Worm (Caenorhabditis elegans) whole organism, L4/young adult: ENCODE data around the gene twk-39.
A peak's percentile ranks its signal among the peaks of the same experiment; 100 is the strongest.
"Not testable (repeated sequence)": the region's sequence is repeated elsewhere in the genome, so short reads cannot be mapped to it uniquely, and the experiment has no call there.

Source experiments
- W03F9.2 ChIP-seq: fragments of 150-350 bp; optimal IDR thresholded peaks from 2 replicates; lab custom pipeline; 2014; ENCODE audit warnings: missing biosample characterization, missing genetic modification characterization
- dao-5 ChIP-seq: sonication (generic microtip); optimal IDR thresholded peaks from 2 replicates; lab custom pipeline; 2016; ENCODE audit warnings: missing genotype, missing genetic modification characterization, moderate library complexity, missing compliant biosample characterization
- him-1 ChIP-seq: sonication (generic microtip); optimal IDR thresholded peaks from 2 replicates; lab custom pipeline; 2016; ENCODE audit warnings: missing genotype, missing genetic modification reagents, missing genetic modification characterization, missing compliant biosample characterization

Gene twk-39

DNA sequence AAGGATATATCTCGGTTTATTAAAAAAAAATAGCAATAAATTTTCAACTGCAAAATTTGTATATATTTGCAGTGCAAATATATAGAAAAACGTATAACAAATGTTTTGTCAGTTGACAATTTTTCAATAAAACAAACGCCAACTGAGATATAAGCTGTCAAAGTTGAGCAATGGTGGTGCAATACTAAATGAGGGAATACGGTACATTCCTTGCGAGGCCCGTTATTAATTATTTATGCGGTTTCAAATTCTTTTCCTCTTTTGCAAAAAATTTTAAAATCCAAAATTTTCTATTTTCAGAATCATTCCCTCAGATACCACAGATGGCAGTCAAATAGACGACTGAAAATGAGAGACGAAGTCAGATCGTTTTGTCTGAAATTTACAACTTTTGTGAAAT lies at the start of gene twk-39:
Gene twk-39 (plus strand): TSS at position 301 of the 400 bp plus-strand sequence.
- TF ChIP-seq dao-5 (no peak), him-1 (tag; lab: Kevin White, UChicago) (no peak), W03F9.2 (tag; lab: Kevin White, UChicago) (no peak)

DNA sequence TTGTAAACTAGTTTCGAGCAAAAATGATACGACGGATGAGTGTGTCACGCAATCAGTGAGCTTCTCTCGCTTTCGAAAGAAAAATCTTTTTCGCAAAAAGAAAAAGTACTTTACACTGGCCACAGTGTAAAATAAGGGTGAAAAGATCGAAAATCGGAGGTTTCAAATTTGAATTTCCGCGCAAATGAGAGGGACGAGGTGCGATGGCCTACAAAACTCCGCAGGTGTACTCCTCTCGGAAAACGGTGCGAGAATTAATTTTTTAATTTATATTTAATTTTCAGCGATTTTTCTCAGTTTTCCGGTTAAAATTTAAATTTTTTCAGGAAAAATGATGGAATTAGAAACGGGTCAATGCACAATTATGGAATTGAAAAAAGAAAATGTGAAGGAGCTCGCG lies 48.8 kb upstream of the twk-39 start, which contains the start of gene mrt-2:
Gene mrt-2 (plus strand): TSS at position 49 of the 400 bp plus-strand sequence.
- TF ChIP-seq him-1 (tag; lab: Kevin White, UChicago), result peak; percentile 11
- TF ChIP-seq W03F9.2 (tag; lab: Kevin White, UChicago), result peak; percentile 46
- TF ChIP-seq dao-5, result no peak

DNA sequence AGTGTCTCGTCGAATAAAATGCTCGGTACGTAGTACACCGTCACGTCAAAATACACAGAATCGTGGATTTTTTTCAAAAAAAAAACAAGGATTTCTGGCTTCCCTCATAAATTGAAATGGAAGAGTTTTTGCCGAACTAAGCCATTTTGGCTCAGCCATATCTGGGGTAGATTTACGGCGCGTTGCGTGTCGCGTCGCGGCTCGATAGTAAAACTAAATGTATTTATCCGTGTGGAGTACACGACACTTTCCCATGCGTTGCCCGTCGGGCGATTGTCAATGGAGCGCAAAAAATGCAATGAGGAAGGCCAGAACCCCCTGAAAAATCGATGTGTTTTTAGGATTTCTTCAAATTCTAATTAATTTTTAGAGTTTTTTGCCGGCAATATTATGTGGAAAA lies 45.3 kb upstream of the twk-39 start:
- TF ChIP-seq him-1 (tag; lab: Kevin White, UChicago) (no peak), W03F9.2 (tag; lab: Kevin White, UChicago) (no peak), dao-5 (no peak)

DNA sequence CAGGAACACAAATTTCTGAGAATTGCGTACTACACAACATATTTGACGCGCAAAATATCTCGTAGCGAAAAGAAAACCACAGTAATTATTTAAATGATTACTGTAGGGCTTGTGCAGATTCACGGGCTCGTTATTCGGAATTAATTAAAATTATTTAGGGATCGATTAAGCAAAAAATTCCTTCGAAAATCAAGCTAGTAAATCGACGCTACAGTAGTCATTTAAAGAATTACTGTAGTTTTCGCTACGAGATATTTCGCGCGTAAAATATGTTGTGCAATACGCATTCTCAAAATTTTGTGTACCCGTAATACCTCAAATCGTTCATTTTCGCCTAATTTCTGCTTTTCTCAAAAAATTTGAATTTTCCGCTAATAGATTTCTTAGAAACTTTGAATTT lies 44.7 kb upstream of the twk-39 start:
- TF ChIP-seq W03F9.2 (tag; lab: Kevin White, UChicago) (no peak), him-1 (tag; lab: Kevin White, UChicago) (no peak), dao-5 (no peak)

DNA sequence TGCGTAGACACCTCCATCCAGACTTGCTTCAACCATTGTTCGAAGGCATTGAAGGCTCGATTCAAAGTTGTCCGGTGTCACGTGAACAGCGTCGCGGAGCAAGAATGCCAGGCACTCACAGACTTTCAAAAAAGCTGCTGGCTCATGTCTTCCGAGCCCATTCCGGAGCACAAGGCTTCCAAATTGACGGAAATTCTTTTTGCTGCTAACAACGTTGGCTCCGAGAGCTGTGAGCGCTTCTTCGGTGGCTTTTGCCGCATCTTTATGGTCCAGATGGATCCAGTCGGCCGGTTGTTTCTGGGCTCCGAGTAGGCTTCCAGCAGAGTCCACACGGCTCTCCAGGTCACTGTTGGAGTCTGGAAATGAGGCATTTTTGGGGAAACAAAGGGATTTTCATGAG lies 37.7 kb upstream of the twk-39 start:
- TF ChIP-seq him-1 (tag; lab: Kevin White, UChicago) (no peak), dao-5 (no peak), W03F9.2 (tag; lab: Kevin White, UChicago) (no peak)

DNA sequence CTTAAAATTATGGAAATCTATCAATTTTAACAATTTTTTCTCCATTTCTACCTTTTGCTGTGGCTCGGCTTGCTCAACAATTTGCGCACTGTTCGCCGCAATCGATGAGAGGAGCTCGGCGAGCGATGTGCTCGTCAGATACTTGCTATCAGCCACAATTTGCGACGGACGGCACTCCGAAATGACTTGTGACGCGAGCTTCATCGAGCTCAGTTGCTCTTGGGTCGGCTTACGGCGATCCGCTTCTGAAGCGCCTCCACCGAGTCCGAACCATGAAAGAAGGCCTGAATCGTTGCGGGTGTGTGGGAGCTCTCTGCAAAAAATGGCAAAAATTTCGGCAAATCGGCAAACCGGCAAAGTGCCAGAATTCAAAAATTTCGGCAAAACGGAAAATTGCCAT lies 34.9 kb upstream of the twk-39 start:
- no peak for TF ChIP-seq dao-5
- TF ChIP-seq W03F9.2 (tag; lab: Kevin White, UChicago), result no peak
- no peak for TF ChIP-seq him-1 (tag; lab: Kevin White, UChicago)

DNA sequence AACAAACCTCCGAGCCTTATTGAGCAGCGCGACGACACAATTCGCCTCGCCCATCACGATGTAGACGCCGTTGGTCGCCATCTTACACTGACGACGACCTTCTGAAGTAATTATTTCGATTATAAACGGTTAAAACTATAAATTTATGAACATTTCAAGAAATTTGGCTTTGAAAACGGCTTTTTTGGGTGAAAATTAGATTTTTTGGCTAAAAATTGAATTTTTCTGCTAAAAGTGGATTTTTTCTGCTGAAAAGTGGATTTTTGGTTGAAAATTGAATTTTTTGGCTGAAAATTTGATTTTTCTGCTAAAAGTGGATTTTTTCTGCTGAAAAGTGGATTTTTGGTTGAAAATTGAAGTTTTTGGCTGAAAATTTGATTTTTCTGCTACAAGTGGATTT lies 22.0 kb upstream of the twk-39 start, which contains the start of gene gbf-1:
Gene gbf-1 (minus strand): TSS at position 101 of the 400 bp plus-strand sequence.
- not testable (repeated sequence) for TF ChIP-seq W03F9.2 (tag; lab: Kevin White, UChicago); him-1 (tag; lab: Kevin White, UChicago); dao-5

DNA sequence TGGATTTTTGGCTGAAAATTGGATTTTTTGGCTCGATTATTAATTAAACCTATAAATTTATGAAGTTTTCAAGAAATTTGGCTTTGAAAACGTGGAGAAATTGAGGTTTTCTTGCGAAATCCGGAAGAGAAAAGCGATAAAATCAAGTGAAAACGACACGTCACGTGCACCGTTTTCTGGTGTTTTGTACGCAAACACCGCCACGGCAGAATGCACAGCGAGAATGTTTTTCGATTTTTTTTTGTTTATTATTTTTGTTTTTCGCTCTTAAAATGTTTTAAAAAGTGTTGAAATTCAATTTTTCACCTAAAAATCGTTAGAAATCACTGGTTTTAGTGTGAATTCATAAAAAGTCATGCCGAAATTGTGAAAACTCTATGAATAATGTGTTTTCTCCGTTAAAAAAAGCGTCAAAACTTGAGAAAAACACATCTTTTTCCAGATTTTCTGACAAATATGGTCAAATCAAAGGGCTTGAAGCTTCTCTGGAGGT lies 21.0 kb upstream of the twk-39 start, which contains the start of gene immp-1:
Gene immp-1 (plus strand): TSS at position 443 of the 493 bp plus-strand sequence.
- TF ChIP-seq dao-5 (no peak), W03F9.2 (tag; lab: Kevin White, UChicago) (no peak), him-1 (tag; lab: Kevin White, UChicago) (no peak)

DNA sequence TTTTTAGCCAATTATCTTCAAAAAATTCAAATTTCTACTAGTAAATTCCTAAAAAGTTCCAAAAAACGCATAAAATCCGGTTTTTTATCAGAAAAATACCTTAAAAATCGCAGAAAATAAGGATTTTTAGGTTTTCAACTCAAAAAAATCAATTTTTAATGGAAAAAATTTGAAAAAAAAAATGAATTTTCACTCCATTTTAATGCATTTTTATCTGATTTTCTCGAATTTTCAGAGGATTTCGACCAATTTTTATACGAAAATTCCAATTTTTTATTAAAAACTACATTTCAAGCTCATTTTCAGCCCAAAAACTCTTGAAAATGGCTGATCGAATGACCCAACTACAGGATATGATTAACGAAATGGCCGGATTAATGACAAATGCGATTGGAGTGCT lies 18.2 kb upstream of the twk-39 start, which contains the start of gene mdt-21:
Gene mdt-21 (plus strand): TSS at position 301 of the 400 bp plus-strand sequence.
- TF ChIP-seq W03F9.2 (tag; lab: Kevin White, UChicago) (no peak), him-1 (tag; lab: Kevin White, UChicago) (no peak), dao-5 (no peak)

DNA sequence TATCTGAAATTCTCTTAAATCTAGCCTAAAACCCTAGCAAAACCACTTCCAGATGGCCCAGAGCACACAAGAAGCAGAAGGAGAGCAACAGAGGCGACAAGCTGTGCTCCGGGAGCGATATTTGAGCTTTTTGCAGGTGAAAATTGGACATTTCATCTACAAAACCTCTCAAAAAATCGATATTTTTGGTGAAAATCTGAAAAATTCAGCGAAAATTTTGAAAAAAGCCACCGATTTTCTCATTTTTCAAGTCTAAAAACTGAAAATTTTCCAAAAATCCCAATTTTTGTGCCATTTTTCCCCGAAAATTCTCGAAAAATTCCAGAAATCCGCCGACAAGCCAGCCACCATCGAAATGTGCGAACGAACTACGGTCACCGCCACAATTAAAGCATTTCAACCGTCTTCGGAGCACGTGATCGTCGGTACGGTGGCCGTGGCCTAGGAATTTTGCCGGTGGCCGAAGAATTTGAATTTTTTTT lies 15.3 kb upstream of the twk-39 start, which contains the start of gene C24H11.5:
Gene C24H11.5 (plus strand): TSS at position 51 of the 482 bp plus-strand sequence.
- TF ChIP-seq him-1 (tag; lab: Kevin White, UChicago) (no peak), W03F9.2 (tag; lab: Kevin White, UChicago) (no peak), dao-5 (no peak)

DNA sequence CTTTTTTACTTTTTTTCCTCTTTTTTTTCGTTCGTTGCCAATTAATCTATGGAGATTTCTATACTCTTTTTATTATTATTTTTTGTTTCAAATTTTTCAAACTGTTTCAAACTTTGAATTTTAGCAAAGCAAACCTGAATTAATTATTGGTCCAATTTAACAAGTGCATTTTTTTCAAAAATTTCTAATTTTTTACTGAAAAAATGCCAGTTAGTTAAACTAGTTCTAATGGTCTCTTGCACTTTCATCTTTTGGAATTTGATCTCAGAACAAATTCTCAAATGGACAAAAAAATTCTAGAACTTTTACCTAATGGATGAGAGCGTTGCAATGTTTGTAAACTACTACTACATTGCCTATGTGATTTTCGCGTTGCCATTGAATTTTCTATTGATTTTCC lies 13.7 kb upstream of the twk-39 start, which contains the start of gene srd-74:
Gene srd-74 (plus strand): TSS at position 301 of the 400 bp plus-strand sequence.
- TF ChIP-seq him-1 (tag; lab: Kevin White, UChicago), result no peak
- no peak for TF ChIP-seq W03F9.2 (tag; lab: Kevin White, UChicago)
- TF ChIP-seq dao-5, result no peak

DNA sequence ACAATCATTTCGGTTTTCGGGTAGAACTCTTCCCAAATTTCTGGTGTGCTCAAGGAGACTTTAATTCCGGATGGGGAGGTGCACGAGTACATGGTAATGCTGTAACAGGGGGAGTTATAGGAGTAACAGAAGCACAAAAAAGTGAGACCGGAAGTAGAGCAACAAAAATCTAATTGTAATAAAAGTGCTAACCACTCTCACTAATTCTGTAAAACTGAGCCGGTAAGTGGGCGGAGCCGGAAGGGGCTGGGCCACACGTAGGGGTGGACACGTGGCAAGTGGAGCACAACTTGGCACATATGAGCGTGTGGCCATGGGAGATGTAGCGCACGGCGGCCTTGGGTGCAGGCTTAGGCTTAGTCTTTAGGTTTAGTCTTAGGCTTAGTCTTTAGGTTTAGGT lies 9.6 kb upstream of the twk-39 start, which contains the start of gene tbx-38:
Gene tbx-38 (minus strand): TSS at position 101 of the 400 bp plus-strand sequence.
- TF ChIP-seq W03F9.2 (tag; lab: Kevin White, UChicago) (no peak), dao-5 (no peak), him-1 (tag; lab: Kevin White, UChicago) (no peak)

DNA sequence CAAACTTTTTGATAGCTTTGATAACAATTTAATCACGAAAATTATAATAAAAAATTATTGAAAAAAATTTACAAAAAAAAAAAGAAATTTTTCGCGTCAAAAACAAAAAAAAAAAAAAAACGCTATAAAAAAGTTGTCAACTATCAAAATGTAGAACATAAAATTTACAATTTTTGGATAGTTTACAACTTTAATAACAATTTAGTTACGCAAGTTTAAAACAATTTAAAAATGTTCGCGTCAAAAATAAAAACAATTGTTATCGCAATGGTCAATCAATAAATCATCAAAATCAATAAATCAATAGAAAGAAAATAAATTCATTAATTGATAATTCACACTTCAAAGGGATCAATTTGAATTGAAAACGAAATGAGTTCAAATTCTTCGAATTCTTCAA lies 8.2 kb upstream of the twk-39 start, which contains the start of gene C24H11.1:
Gene C24H11.1 (plus strand): TSS at position 301 of the 400 bp plus-strand sequence.
- not testable (repeated sequence) for TF ChIP-seq W03F9.2 (tag; lab: Kevin White, UChicago); him-1 (tag; lab: Kevin White, UChicago); dao-5

DNA sequence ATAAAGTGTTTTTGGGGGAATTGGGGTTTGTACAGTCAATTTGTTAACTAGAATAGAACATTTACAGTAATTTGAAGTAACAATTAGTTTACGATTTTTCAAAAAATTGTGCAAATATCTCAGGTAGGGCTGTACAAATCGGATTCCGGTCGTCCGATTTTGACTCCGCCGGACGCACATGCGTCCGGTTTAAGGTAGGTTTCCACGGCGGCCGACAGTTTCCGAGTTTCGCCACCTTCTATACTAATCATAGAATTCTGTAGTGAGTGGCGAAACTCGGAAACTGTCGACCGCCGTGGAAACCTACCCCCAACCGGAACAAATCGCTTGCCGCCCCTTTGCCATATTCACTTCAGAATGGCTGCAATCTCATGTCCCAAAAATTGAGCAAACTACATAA lies 6.1 kb upstream of the twk-39 start:
- TF ChIP-seq W03F9.2 (tag; lab: Kevin White, UChicago), result no peak
- TF ChIP-seq him-1 (tag; lab: Kevin White, UChicago), result no peak
- no peak for TF ChIP-seq dao-5
